Worm (Caenorhabditis elegans): ENCODE data around the gene grl-5.

DNA sequence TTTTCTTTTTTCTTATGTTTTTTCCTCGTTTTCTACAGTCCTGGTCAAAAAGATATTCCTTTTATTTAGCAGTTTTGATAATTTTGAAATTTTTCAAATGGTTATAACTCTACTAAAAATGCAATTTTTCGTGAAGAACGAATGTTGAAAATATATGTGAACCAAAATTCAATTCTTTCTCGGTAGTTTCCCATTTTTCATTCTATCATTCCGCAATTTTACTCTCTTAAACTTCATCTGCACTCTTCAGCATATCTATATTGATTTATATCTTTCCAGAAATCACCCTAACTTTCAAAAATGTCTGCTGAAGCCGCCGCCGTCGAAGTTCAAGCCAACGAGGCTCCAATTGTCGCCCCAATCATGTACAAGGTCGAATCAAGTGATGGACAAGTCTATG is 7.7 kb upstream of the grl-5 start, which contains the start of gene skr-7:
- TF ChIP-seq ceh-39 (tag; optimal IDR thresholded peaks at IDR 0.05), result no peak
- TF ChIP-seq lsy-2 (tag; optimal IDR thresholded peaks at IDR 0.05), result no peak
- no peak for TF ChIP-seq nhr-28 (tag; optimal IDR thresholded peaks at IDR 0.05)
- TF ChIP-seq ztf-11 (tag; optimal IDR thresholded peaks at IDR 0.05), result no peak
- TF ChIP-seq unc-39 (tag; optimal IDR thresholded peaks at IDR 0.05), result no peak
- no peak for TF ChIP-seq pha-4 (tag; optimal IDR thresholded peaks at IDR 0.05)
